Worm (Caenorhabditis elegans): ENCODE results near the gene cnnm-5.

- no peak for TF ChIP-seq F13C5.2 (tag; optimal IDR thresholded peaks at IDR 0.05)
- TF ChIP-seq ceh-13 (GFP tag; optimal IDR thresholded peaks at IDR 0.05): no peak
- TF ChIP-seq ama-1 (optimal IDR thresholded peaks at IDR 0.05): no peak
- TF ChIP-seq ceh-36 (tag; optimal IDR thresholded peaks at IDR 0.05): no peak
- no peak for TF ChIP-seq scrt-1 (GFP tag; IDR thresholded peaks at IDR 0.05)
- TF ChIP-seq B0310.2 (tag; optimal IDR thresholded peaks at IDR 0.05): no peak
- TF ChIP-seq hmbx-1 (tag; optimal IDR thresholded peaks at IDR 0.05): no peak
- TF ChIP-seq flt-1 (GFP tag; IDR thresholded peaks at IDR 0.05): no peak
- no peak for TF ChIP-seq aly-1 (tag; optimal IDR thresholded peaks at IDR 0.05)
- TF ChIP-seq hnd-1 (tag; optimal IDR thresholded peaks at IDR 0.05): no peak
- no peak for TF ChIP-seq pes-1 (GFP tag; IDR thresholded peaks at IDR 0.05)
- TF ChIP-seq tbx-37 (GFP tag; conservative IDR thresholded peaks at IDR 0.05): no peak
Observed at ce11 chrIII:3831798-3832197, 2.8 kb upstream of the cnnm-5 start.

Measured in whole organism, early embryonic.